Worm (Caenorhabditis elegans): ENCODE results near the gene lmtr-2.

The lmtr-2 gene

ce11 chrV:8022040-8022439, 11.1 kb upstream of the lmtr-2 start, which contains the start of gene ech-3:
Gene ech-3, plus strand, starts transcription at chrV:8022217.
- TF ChIP-seq elt-1 (tag; optimal IDR thresholded peaks at IDR 0.05; ENCODE audit: borderline replicate concordance, insufficient read depth) (no peak), drap-1 (GFP tag; optimal IDR thresholded peaks at IDR 0.05) (no peak), ceh-39 (tag; optimal IDR thresholded peaks at IDR 0.05) (no peak), nhr-76 (tag; optimal IDR thresholded peaks at IDR 0.05) (no peak), sptf-1 (tag; optimal IDR thresholded peaks at IDR 0.05) (no peak), zip-8 (tag; optimal IDR thresholded peaks at IDR 0.05) (no peak), unc-62 (GFP tag; optimal IDR thresholded peaks at IDR 0.05) (no peak)

ce11 chrV:8019783-8020182, 8.9 kb upstream of the lmtr-2 start:
- TF ChIP-seq M03D4.4 (tag; optimal IDR thresholded peaks at IDR 0.05) (no peak), blmp-1 (tag; optimal IDR thresholded peaks at IDR 0.05) (no peak), nhr-76 (tag; optimal IDR thresholded peaks at IDR 0.05) (no peak), ces-1 (GFP tag; optimal IDR thresholded peaks at IDR 0.05) (no peak), hlh-1 (tag; optimal IDR thresholded peaks at IDR 0.05) (no peak), flh-1 (GFP tag; optimal IDR thresholded peaks at IDR 0.05) (no peak), pha-4 (tag; optimal IDR thresholded peaks at IDR 0.05) (no peak)

- TF ChIP-seq nhr-28 (tag; optimal IDR thresholded peaks at IDR 0.05) (no peak), unc-62 (GFP tag; optimal IDR thresholded peaks at IDR 0.05) (no peak), pha-4 (tag; optimal IDR thresholded peaks at IDR 0.05) (no peak), lsy-2 (tag; optimal IDR thresholded peaks at IDR 0.05) (no peak), ceh-43 (GFP tag; optimal IDR thresholded peaks at IDR 0.05) (no peak), unc-39 (tag; optimal IDR thresholded peaks at IDR 0.05) (no peak), ceh-39 (tag; optimal IDR thresholded peaks at IDR 0.05) (no peak), ham-2 (GFP tag; optimal IDR thresholded peaks at IDR 0.05) (no peak), zip-8 (tag; optimal IDR thresholded peaks at IDR 0.05) (no peak), hlh-1 (tag; optimal IDR thresholded peaks at IDR 0.05) (no peak), snpc-4 (tag; optimal IDR thresholded peaks at IDR 0.05) (no peak), nhr-76 (tag; optimal IDR thresholded peaks at IDR 0.05) (no peak), unc-120 (tag; optimal IDR thresholded peaks at IDR 0.05; ENCODE audit: poor library complexity, severe bottlenecking) (no peak), mep-1 (tag; optimal IDR thresholded peaks at IDR 0.05) (no peak), ces-1 (GFP tag; optimal IDR thresholded peaks at IDR 0.05) (no peak), sem-2 (GFP tag; optimal IDR thresholded peaks at IDR 0.05) (no peak), nhr-237 (tag; optimal IDR thresholded peaks at IDR 0.05) (no peak), sptf-1 (tag; optimal IDR thresholded peaks at IDR 0.05) (no peak), elt-3 (tag; optimal IDR thresholded peaks at IDR 0.05) (no peak), cnd-1 (tag; optimal IDR thresholded peaks at IDR 0.05) (no peak)
Observed at ce11 chrV:8018919-8019318, 8.0 kb upstream of the lmtr-2 start.

- TF ChIP-seq nhr-12 (tag; optimal IDR thresholded peaks at IDR 0.05) = no peak
- no peak for TF ChIP-seq ceh-43 (GFP tag; optimal IDR thresholded peaks at IDR 0.05)
- no peak for TF ChIP-seq nhr-2 (tag; optimal IDR thresholded peaks at IDR 0.05)
- no peak for TF ChIP-seq ham-2 (GFP tag; optimal IDR thresholded peaks at IDR 0.05)
- no peak for TF ChIP-seq unc-120 (tag; optimal IDR thresholded peaks at IDR 0.05; ENCODE audit: poor library complexity, severe bottlenecking)
- no peak for TF ChIP-seq flh-1 (GFP tag; optimal IDR thresholded peaks at IDR 0.05)
- no peak for TF ChIP-seq ztf-11 (tag; optimal IDR thresholded peaks at IDR 0.05)
- no peak for TF ChIP-seq nhr-76 (tag; optimal IDR thresholded peaks at IDR 0.05)
- no peak for TF ChIP-seq tbx-8 (GFP tag; optimal IDR thresholded peaks at IDR 0.05)
- TF ChIP-seq mep-1 (tag; optimal IDR thresholded peaks at IDR 0.05) = no peak
- TF ChIP-seq hlh-1 (tag; optimal IDR thresholded peaks at IDR 0.05) = no peak
Observed at ce11 chrV:8017924-8018323, 7.0 kb upstream of the lmtr-2 start.

ce11 chrV:8016928-8017327, 6.0 kb upstream of the lmtr-2 start, which contains the start of gene sptl-2:
Gene sptl-2, plus strand, starts transcription at chrV:8017207.
- no peak for TF ChIP-seq snpc-4 (tag; optimal IDR thresholded peaks at IDR 0.05)
- TF ChIP-seq ceh-43 (GFP tag; optimal IDR thresholded peaks at IDR 0.05) = no peak
- TF ChIP-seq tbx-8 (GFP tag; optimal IDR thresholded peaks at IDR 0.05) = no peak
- no peak for TF ChIP-seq ces-1 (GFP tag; optimal IDR thresholded peaks at IDR 0.05)
- TF ChIP-seq lin-13 (tag; optimal IDR thresholded peaks at IDR 0.05) = no peak
- TF ChIP-seq nhr-2 (tag; optimal IDR thresholded peaks at IDR 0.05) = no peak
- TF ChIP-seq ham-2 (GFP tag; optimal IDR thresholded peaks at IDR 0.05) = no peak
- TF ChIP-seq blmp-1 (tag; optimal IDR thresholded peaks at IDR 0.05) = no peak
- TF ChIP-seq nhr-28 (tag; optimal IDR thresholded peaks at IDR 0.05) = no peak
- TF ChIP-seq M03D4.4 (tag; optimal IDR thresholded peaks at IDR 0.05) = no peak

Data from whole organism, mixed stage, embryonic.